Fruit fly (Drosophila melanogaster) whole organism, embryonic: ENCODE results near the gene GstD10.

Source experiments
- Adf1 ChIP-seq: fragments of 200-800 bp; sonication (Bioruptor generic); IDR thresholded peaks from 2 replicates; pipeline ENCODE4 v1.3.6; 2022; ENCODE audit warnings: missing biosample characterization, missing genetic modification characterization
- CG10209 ChIP-seq: fragments of 200-800 bp; sonication (Bioruptor generic); optimal IDR thresholded peaks from 3 replicates; lab custom pipeline; 2017; ENCODE audit warnings: missing biosample characterization, mild to moderate bottlenecking, missing genetic modification characterization, missing genetic modification reagents
- CG10366 ChIP-seq: fragments of 200-800 bp; sonication (Bioruptor generic); IDR thresholded peaks from 2 replicates; pipeline ENCODE4 v1.3.6; 2022; ENCODE audit warnings: missing biosample characterization, missing genetic modification characterization
- CG11456 ChIP-seq: fragments of 200-800 bp; sonication (Bioruptor generic); IDR thresholded peaks from 3 replicates; pipeline ENCODE4 v1.3.6; 2022; ENCODE audit warnings: missing biosample characterization, missing genetic modification characterization
- CG12236 ChIP-seq: fragments of 200-800 bp; sonication (Bioruptor generic); optimal IDR thresholded peaks from 2 replicates; lab custom pipeline; 2016; ENCODE audit warnings: missing biosample characterization, missing genetic modification characterization
- CG12299 ChIP-seq: fragments of 200-800 bp; sonication (Bioruptor generic); optimal IDR thresholded peaks from 2 replicates; lab custom pipeline; 2018; ENCODE audit warnings: missing biosample characterization, mild to moderate bottlenecking, missing genetic modification characterization
- CG1233 ChIP-seq: fragments of 200-800 bp; sonication (Bioruptor generic); optimal IDR thresholded peaks from 4 replicates; lab custom pipeline; 2018; ENCODE audit warnings: missing biosample characterization, mild to moderate bottlenecking, missing genetic modification characterization
- CG17328 ChIP-seq: fragments of 200-800 bp; sonication (Bioruptor generic); IDR thresholded peaks from 2 replicates; pipeline ENCODE4 v1.3.6; 2022; ENCODE audit warnings: missing biosample characterization, missing genetic modification characterization
- CG1832 ChIP-seq: fragments of 200-800 bp; sonication (Bioruptor generic); optimal IDR thresholded peaks from 2 replicates; lab custom pipeline; 2017; ENCODE audit warnings: missing biosample characterization, mild to moderate bottlenecking, missing genetic modification characterization, inconsistent platforms
- CG18764 ChIP-seq: fragments of 200-800 bp; sonication (Bioruptor generic); optimal IDR thresholded peaks from 3 replicates; lab custom pipeline; 2016; ENCODE audit warnings: missing biosample characterization, missing genetic modification characterization
- CG31365 ChIP-seq: fragments of 200-800 bp; sonication (Bioruptor generic); optimal IDR thresholded peaks from 2 replicates; lab custom pipeline; 2018; ENCODE audit warnings: missing biosample characterization, mild to moderate bottlenecking, missing genetic modification characterization
- CG6254 ChIP-seq: fragments of 200-800 bp; sonication (Bioruptor generic); optimal IDR thresholded peaks from 3 replicates; lab custom pipeline; 2017; ENCODE audit warnings: mild to moderate bottlenecking, missing biosample characterization, missing genetic modification reagents, missing genetic modification characterization
- CG9437 ChIP-seq: fragments of 200-800 bp; sonication (Bioruptor generic); optimal IDR thresholded peaks from 2 replicates; lab custom pipeline; 2018; ENCODE audit warnings: missing biosample characterization, mild to moderate bottlenecking, missing genetic modification characterization
- CG9609 ChIP-seq: fragments of 200-800 bp; sonication (Bioruptor generic); optimal IDR thresholded peaks from 3 replicates; lab custom pipeline; 2016; ENCODE audit warnings: missing biosample characterization, missing genetic modification characterization
- CG9876 ChIP-seq: fragments of 200-800 bp; sonication (Bioruptor generic); optimal IDR thresholded peaks from 2 replicates; lab custom pipeline; 2016; ENCODE audit warnings: missing biosample characterization, missing genetic modification characterization
- Camta ChIP-seq: fragments of 200-800 bp; sonication (Bioruptor generic); optimal IDR thresholded peaks from 2 replicates; lab custom pipeline; 2016; ENCODE audit warnings: missing biosample characterization, missing genetic modification characterization
- CkIIα-i1 ChIP-seq: fragments of 200-800 bp; sonication (Bioruptor generic); IDR thresholded peaks from 2 replicates; pipeline ENCODE4 v1.3.6; 2022; ENCODE audit warnings: missing biosample characterization, missing genetic modification characterization
- D ChIP-seq, 2 experiments: fragments of 200-800 bp in 1 of 2; fragments of >200 bp in 1 of 2; sonication (Bioruptor generic) in 1 of 2; optimal IDR thresholded peaks; 2 replicates in 1 of 2; 3 replicates in 1 of 2; lab custom pipeline; 2017; ENCODE audit warnings: mild to moderate bottlenecking in 1 of 2, missing biosample characterization in 1 of 2, missing genetic modification characterization in 1 of 2, missing genetic modification reagents in 1 of 2
- Dfd ChIP-seq, 2 experiments: fragments of >200 bp; optimal IDR thresholded peaks; 2 replicates each; lab custom pipeline; 2017; ENCODE audit warnings: missing biosample characterization in 2 of 2, missing genetic modification characterization in 2 of 2
- ERR ChIP-seq: fragments of 200-800 bp; sonication (Bioruptor generic); optimal IDR thresholded peaks from 2 replicates; lab custom pipeline; 2016; ENCODE audit warnings: missing biosample characterization, missing genetic modification characterization
- H2.0 ChIP-seq: fragments of 200-800 bp; sonication (Bioruptor generic); IDR thresholded peaks from 2 replicates; pipeline ENCODE4 v1.3.6; 2022; ENCODE audit warnings: missing biosample characterization, missing genetic modification characterization
- HLH4C ChIP-seq: fragments of 200-800 bp; sonication (Bioruptor generic); IDR thresholded peaks from 3 replicates; pipeline ENCODE4 v1.3.6; 2022; ENCODE audit warnings: missing biosample characterization, missing genetic modification characterization; ENCODE audit not compliant: partially characterized antibody
- Hmx ChIP-seq: fragments of 200-800 bp; sonication (Bioruptor generic); optimal IDR thresholded peaks from 2 replicates; lab custom pipeline; 2016; ENCODE audit warnings: missing biosample characterization, missing genetic modification characterization
- Mad ChIP-seq: fragments of 200-800 bp; sonication (Bioruptor generic); optimal IDR thresholded peaks from 2 replicates; lab custom pipeline; 2016; ENCODE audit warnings: missing biosample characterization, missing genetic modification characterization
- Ravus ChIP-seq: fragments of 200-800 bp; sonication (Bioruptor generic); IDR thresholded peaks from 2 replicates; pipeline ENCODE4 v1.3.6; 2022; ENCODE audit warnings: missing biosample characterization, missing genetic modification characterization
- Side ChIP-seq: fragments of 200-800 bp; sonication (Bioruptor generic); optimal IDR thresholded peaks from 2 replicates; lab custom pipeline; 2016; ENCODE audit warnings: missing biosample characterization, missing genetic modification characterization
- Sox102F ChIP-seq: fragments of 200-800 bp; sonication (Bioruptor generic); optimal IDR thresholded peaks from 2 replicates; lab custom pipeline; 2018; ENCODE audit warnings: missing biosample characterization, mild to moderate bottlenecking, missing genetic modification characterization, moderate library complexity
- Taf1 ChIP-seq: fragments of 200-800 bp; sonication (Bioruptor generic); IDR thresholded peaks from 2 replicates; pipeline ENCODE4 v1.3.6; 2022; ENCODE audit warnings: missing biosample characterization, missing genetic modification characterization
- aop ChIP-seq: fragments of 200-800 bp; sonication (Bioruptor generic); IDR thresholded peaks from 2 replicates; pipeline ENCODE4 v1.3.6; 2022; ENCODE audit warnings: missing biosample characterization, missing genetic modification characterization
- ash1 ChIP-seq: fragments of 200-800 bp; sonication (Bioruptor generic); optimal IDR thresholded peaks from 2 replicates; lab custom pipeline; 2018; ENCODE audit warnings: missing biosample characterization, mild to moderate bottlenecking, missing genetic modification characterization
- bcd ChIP-seq: fragments of 200-800 bp; sonication (Bioruptor generic); optimal IDR thresholded peaks from 2 replicates; lab custom pipeline; 2017; ENCODE audit warnings: missing biosample characterization, mild to moderate bottlenecking, missing genetic modification characterization
- cato ChIP-seq: fragments of 200-800 bp; sonication (Bioruptor generic); optimal IDR thresholded peaks from 2 replicates; lab custom pipeline; 2016; ENCODE audit warnings: missing biosample characterization, missing genetic modification characterization, borderline replicate concordance
- dimm ChIP-seq: fragments of 200-800 bp; sonication (Bioruptor generic); IDR thresholded peaks from 2 replicates; pipeline ENCODE4 v1.3.6; 2022; ENCODE audit warnings: missing biosample characterization, missing genetic modification characterization
- dmrt11E ChIP-seq: fragments of 200-800 bp; sonication (Bioruptor generic); optimal IDR thresholded peaks from 3 replicates; lab custom pipeline; 2018; ENCODE audit warnings: missing biosample characterization, mild to moderate bottlenecking, missing genetic modification characterization, moderate library complexity
- eve ChIP-seq, 2 experiments: fragments of >200 bp; optimal IDR thresholded peaks; 2 replicates each; lab custom pipeline; 2017; ENCODE audit warnings: missing biosample characterization in 2 of 2, missing genetic modification characterization in 2 of 2
- ewg ChIP-seq: fragments of 200-800 bp; sonication (Bioruptor generic); optimal IDR thresholded peaks from 3 replicates; lab custom pipeline; 2017; ENCODE audit warnings: mild to moderate bottlenecking, missing biosample characterization, missing genetic modification reagents, missing genetic modification characterization
- exex ChIP-seq: fragments of 200-800 bp; sonication (Bioruptor generic); optimal IDR thresholded peaks from 4 replicates; lab custom pipeline; 2018; ENCODE audit warnings: missing biosample characterization, mild to moderate bottlenecking, missing genetic modification characterization, moderate library complexity
- fd96Cb ChIP-seq: fragments of 200-800 bp; sonication (Bioruptor generic); optimal IDR thresholded peaks from 2 replicates; lab custom pipeline; 2018; ENCODE audit warnings: missing biosample characterization, mild to moderate bottlenecking, missing genetic modification characterization, moderate library complexity
- fu2 ChIP-seq: fragments of 200-800 bp; sonication (Bioruptor generic); optimal IDR thresholded peaks from 2 replicates; lab custom pipeline; 2016; ENCODE audit warnings: missing biosample characterization, missing genetic modification characterization
- gfzf ChIP-seq: fragments of 200-800 bp; sonication (Bioruptor generic); optimal IDR thresholded peaks from 2 replicates; lab custom pipeline; 2016; ENCODE audit warnings: missing biosample characterization, mild to moderate bottlenecking, missing genetic modification characterization, moderate library complexity
- insv ChIP-seq, 2 experiments: fragments of 200-800 bp; sonication (Bioruptor generic); optimal IDR thresholded peaks; 3 replicates each; lab custom pipeline; 2016 to 2018; ENCODE audit warnings: missing biosample characterization in 2 of 2, missing genetic modification characterization in 2 of 2
- kah ChIP-seq: fragments of 200-800 bp; sonication (Bioruptor generic); optimal IDR thresholded peaks from 2 replicates; lab custom pipeline; 2018; ENCODE audit warnings: missing biosample characterization, mild to moderate bottlenecking, missing genetic modification characterization
- lov ChIP-seq, 2 experiments: fragments of 200-800 bp in 1 of 2; fragments of >200 bp in 1 of 2; sonication (Bioruptor generic) in 1 of 2; IDR thresholded peaks in 1 of 2; optimal IDR thresholded peaks in 1 of 2; 2 replicates in 1 of 2; 3 replicates in 1 of 2; pipeline versions ENCODE4 v1.3.6 to Lab custom; 2017 to 2022; ENCODE audit warnings: missing biosample characterization in 1 of 2, missing genetic modification characterization in 1 of 2
- nerfin-1 ChIP-seq: fragments of 200-800 bp; sonication (Bioruptor generic); optimal IDR thresholded peaks from 3 replicates; lab custom pipeline; 2019; ENCODE audit warnings: missing biosample characterization, mild to moderate bottlenecking, missing genetic modification characterization, moderate library complexity
- onecut ChIP-seq: fragments of 200-800 bp; sonication (Bioruptor generic); IDR thresholded peaks from 2 replicates; pipeline ENCODE4 v1.3.6; 2022; ENCODE audit warnings: missing biosample characterization, missing genetic modification characterization
- otp ChIP-seq: fragments of 200-800 bp; sonication (Bioruptor generic); IDR thresholded peaks from 3 replicates; pipeline ENCODE4, ENCODE4 v1.3.6; 2022; ENCODE audit warnings: missing biosample characterization, missing genetic modification characterization
- run ChIP-seq: fragments of 200-800 bp; sonication (Bioruptor generic); optimal IDR thresholded peaks from 3 replicates; lab custom pipeline; 2018; ENCODE audit warnings: missing biosample characterization, mild to moderate bottlenecking, missing genetic modification characterization
- schlank ChIP-seq: fragments of 200-800 bp; sonication (Bioruptor generic); optimal IDR thresholded peaks from 2 replicates; lab custom pipeline; 2018; ENCODE audit warnings: missing biosample characterization, mild to moderate bottlenecking, missing genetic modification characterization
- sd ChIP-seq: fragments of 200-800 bp; sonication (Bioruptor generic); optimal IDR thresholded peaks from 3 replicates; lab custom pipeline; 2018; ENCODE audit warnings: missing biosample characterization, mild to moderate bottlenecking, missing genetic modification characterization, moderate library complexity
- zfh1 ChIP-seq: fragments of 200-800 bp; sonication (Bioruptor generic); IDR thresholded peaks from 3 replicates; pipeline ENCODE4 v1.3.6; 2022; ENCODE audit warnings: missing biosample characterization, missing genetic modification characterization

GstD10 gene

dm6 chr3R:12402935-12403334 lies 37.4 kb upstream of the GstD10 start (continued):
- TF ChIP-seq CG31365 (tag; lab: Kevin White, UChicago) (peak; percentile 90), run (tag; lab: Kevin White, UChicago) (peak; percentile 95), Dfd (GFP tag; optimal IDR thresholded peaks at IDR 0.05; lab: Kevin White, UChicago) (no peak), insv (GFP tag; optimal IDR thresholded peaks at IDR 0.05; lab: Kevin White, UChicago) (peak; percentile 22 to 79), Side (GFP tag; lab: Kevin White, UChicago) (peak; percentile 92), CG12299 (tag; lab: Kevin White, UChicago) (peak; percentile 98), exex (tag; lab: Kevin White, UChicago) (peak; percentile 92), kah (GFP tag; lab: Kevin White, UChicago) (peak; percentile 97), Hmx (GFP tag; lab: Kevin White, UChicago) (peak; percentile 87), cato (peak; percentile 94), CG9437 (GFP tag; lab: Kevin White, UChicago) (peak; percentile 92), otp (GFP tag; lab: Robert Waterston, UW) (peak; percentile 95), Ravus (peak; percentile 86), Mad (peak; percentile 94), eve (GFP tag; optimal IDR thresholded peaks at IDR 0.05; lab: Kevin White, UChicago) (no peak), aop (GFP tag; lab: Robert Waterston, UW) (peak; percentile 90), CG11456 (GFP tag; lab: Robert Waterston, UW) (peak; percentile 93; the same call in 2 of the 3 replicates), lov (optimal IDR thresholded peaks at IDR 0.05; lab: Kevin White, UChicago) (no peak), lov (GFP tag; IDR thresholded peaks at IDR 0.05; lab: Robert Waterston, UW) (peak; percentile 98), CG17328 (GFP tag; lab: Robert Waterston, UW) (peak; percentile 98), schlank (tag; lab: Kevin White, UChicago) (peak; percentile 94), Adf1 (GFP tag; lab: Robert Waterston, UW) (peak; percentile 77), CG18764 (GFP tag; lab: Kevin White, UChicago) (peak; percentile 94), CG12236 (GFP tag; lab: Kevin White, UChicago) (peak; percentile 91), onecut (GFP tag; lab: Robert Waterston, UW) (peak; percentile 97), fu2 (peak; percentile 88), HLH4C (GFP tag; lab: Robert Waterston, UW) (0 out of 3 replicates have a peak, but pooled peaks have one; percentile 40), CG10366 (peak; percentile 95), bcd (GFP tag; lab: Kevin White, UChicago) (peak; percentile 97), CG9609 (peak; percentile 91), CG9876 (GFP tag; lab: Kevin White, UChicago) (peak; percentile 84), ewg (GFP tag; lab: Kevin White, UChicago) (peak; percentile 90), zfh1 (GFP tag; lab: Robert Waterston, UW) (peak; percentile 99), CG10209 (GFP tag; lab: Kevin White, UChicago) (peak; percentile 97), D (optimal IDR thresholded peaks at IDR 0.05; lab: Kevin White, UChicago) (no peak), D (GFP tag; optimal IDR thresholded peaks at IDR 0.05; lab: Kevin White, UChicago) (peak; percentile 96), sd (tag; lab: Kevin White, UChicago) (peak; percentile 88), Camta (GFP tag; lab: Kevin White, UChicago) (peak; percentile 96), Taf1 (GFP tag; lab: Robert Waterston, UW) (peak; percentile 92), CkIIα-i1 (GFP tag; lab: Robert Waterston, UW) (peak; percentile 71; the same call in 1 of the 2 replicates), ash1 (peak; percentile 85), CG6254 (peak; percentile 98), dmrt11E (peak; percentile 99), CG1832 (GFP tag; lab: Kevin White, UChicago) (no peak), fd96Cb (tag; lab: Kevin White, UChicago) (peak; percentile 99), dimm (GFP tag; lab: Robert Waterston, UW) (peak; percentile 86), gfzf (GFP tag; lab: Kevin White, UChicago) (peak; percentile 23), Sox102F (GFP tag; lab: Kevin White, UChicago) (peak; percentile 98), H2.0 (GFP tag; lab: Robert Waterston, UW) (peak; percentile 96), ERR (GFP tag; lab: Kevin White, UChicago) (peak; percentile 92), CG1233 (GFP tag; lab: Kevin White, UChicago) (peak; percentile 98), nerfin-1 (peak; percentile 98)
